Worm (Caenorhabditis elegans): ENCODE data around the gene sra-35.

- TF ChIP-seq ref-1 (GFP tag; conservative IDR thresholded peaks at IDR 0.05): no peak
- no peak for TF ChIP-seq flt-1 (GFP tag; IDR thresholded peaks at IDR 0.05)
- no peak for TF ChIP-seq klf-2 (GFP tag; conservative IDR thresholded peaks at IDR 0.05)
- TF ChIP-seq ztf-29 (GFP tag; IDR thresholded peaks at IDR 0.05): no peak
- TF ChIP-seq med-1 (GFP tag; optimal IDR thresholded peaks at IDR 0.05; ENCODE audit: insufficient read depth): no peak
- TF ChIP-seq cog-1 (tag; optimal IDR thresholded peaks at IDR 0.05): no peak
- TF ChIP-seq ztf-23 (GFP tag; IDR thresholded peaks at IDR 0.05): no peak
- TF ChIP-seq tab-1 (GFP tag; IDR thresholded peaks at IDR 0.05): no peak
These were observed 9.4 kb upstream of the sra-35 start, which contains the start of gene sra-33 for ce11 chrII:4537141-4537540.

All from whole organism, midembryonic.